Worm (Caenorhabditis elegans): ENCODE measurements around the gene F07G11.2.

Gene F07G11.2

ce11 chrV:7313233-7313632 is 8.6 kb downstream of the F07G11.2 start, which contains the start of gene srx-6:
srx-6 (minus strand) TSS chrV:7313333.
- TF ChIP-seq pqm-1 (tag; optimal IDR thresholded peaks at IDR 0.05) (no peak), ztf-11 (tag; optimal IDR thresholded peaks at IDR 0.05) (no peak), jun-1 (tag; optimal IDR thresholded peaks at IDR 0.05) (no peak), nhr-67 (tag; optimal IDR thresholded peaks at IDR 0.05) (no peak), lin-15B (tag; optimal IDR thresholded peaks at IDR 0.05) (no peak), fkh-2 (tag; optimal IDR thresholded peaks at IDR 0.05) (no peak), mml-1 (tag; optimal IDR thresholded peaks at IDR 0.05) (no peak), ama-1 (optimal IDR thresholded peaks at IDR 0.05) (no peak), snpc-4 (tag; optimal IDR thresholded peaks at IDR 0.05) (no peak), eor-1 (tag; optimal IDR thresholded peaks at IDR 0.05) (no peak), nhr-23 (tag; optimal IDR thresholded peaks at IDR 0.05) (no peak), hmg-11 (tag; optimal IDR thresholded peaks at IDR 0.05) (no peak), ztf-4 (tag; optimal IDR thresholded peaks at IDR 0.05) (no peak), nhr-25 (tag; optimal IDR thresholded peaks at IDR 0.05) (no peak), zag-1 (tag; optimal IDR thresholded peaks at IDR 0.05) (no peak), ceh-9 (tag; optimal IDR thresholded peaks at IDR 0.05) (no peak), lsy-12 (tag; optimal IDR thresholded peaks at IDR 0.05) (no peak), nhr-43 (tag; optimal IDR thresholded peaks at IDR 0.05; ENCODE audit: poor library complexity, severe bottlenecking) (no peak)

ce11 chrV:7320909-7321308 is 16.3 kb downstream of the F07G11.2 start, which contains the start of gene lmd-4:
lmd-4 (minus strand) TSS chrV:7321009.
- TF ChIP-seq ztf-4 (tag; optimal IDR thresholded peaks at IDR 0.05), result no peak
- TF ChIP-seq ceh-82 (tag; optimal IDR thresholded peaks at IDR 0.05), result no peak
- TF ChIP-seq daf-12 (tag; optimal IDR thresholded peaks at IDR 0.05), result no peak
- TF ChIP-seq elt-2 (tag; optimal IDR thresholded peaks at IDR 0.05), result no peak
- TF ChIP-seq lin-15B (tag; optimal IDR thresholded peaks at IDR 0.05), result no peak
- TF ChIP-seq ceh-9 (tag; optimal IDR thresholded peaks at IDR 0.05), result no peak
- no peak for TF ChIP-seq mdl-1 (tag; optimal IDR thresholded peaks at IDR 0.05)
- no peak for TF ChIP-seq aly-2 (tag; optimal IDR thresholded peaks at IDR 0.05)
- no peak for TF ChIP-seq nhr-12 (tag; optimal IDR thresholded peaks at IDR 0.05)
- TF ChIP-seq pha-4 (tag; optimal IDR thresholded peaks at IDR 0.05), result no peak
- TF ChIP-seq nhr-11 (tag; optimal IDR thresholded peaks at IDR 0.05), result no peak
- TF ChIP-seq nhr-76 (tag; optimal IDR thresholded peaks at IDR 0.05), result no peak

- TF ChIP-seq egl-5 (tag; optimal IDR thresholded peaks at IDR 0.05) (no peak), tbx-2 (tag; optimal IDR thresholded peaks at IDR 0.05) (no peak), hmg-11 (tag; optimal IDR thresholded peaks at IDR 0.05) (no peak), nhr-11 (tag; optimal IDR thresholded peaks at IDR 0.05) (no peak), lin-15B (tag; optimal IDR thresholded peaks at IDR 0.05) (no peak), unc-62 (GFP tag; optimal IDR thresholded peaks at IDR 0.05) (no peak), nhr-12 (tag; optimal IDR thresholded peaks at IDR 0.05) (no peak), aly-2 (tag; optimal IDR thresholded peaks at IDR 0.05) (no peak), snpc-4 (tag; optimal IDR thresholded peaks at IDR 0.05) (no peak), pha-4 (tag; optimal IDR thresholded peaks at IDR 0.05) (no peak), nhr-237 (tag; optimal IDR thresholded peaks at IDR 0.05) (no peak), ceh-16 (tag; optimal IDR thresholded peaks at IDR 0.05) (no peak), nhr-76 (tag; optimal IDR thresholded peaks at IDR 0.05) (no peak), elt-3 (tag; optimal IDR thresholded peaks at IDR 0.05) (no peak), skn-1 (tag; optimal IDR thresholded peaks at IDR 0.05) (no peak)
Measured at ce11 chrV:7321915-7322314, 17.3 kb downstream of the F07G11.2 start, which contains the start of gene F10G2.10. F10G2.10 (plus strand) TSS chrV:7322215.

ce11 chrV:7325285-7325684 is 20.7 kb downstream of the F07G11.2 start, which contains the start of gene srx-92:
srx-92 (minus strand) TSS chrV:7325385.
- TF ChIP-seq ama-1 (optimal IDR thresholded peaks at IDR 0.05) (no peak), elt-3 (tag; optimal IDR thresholded peaks at IDR 0.05) (no peak), nhr-77 (tag; optimal IDR thresholded peaks at IDR 0.05) (no peak), elt-1 (tag; optimal IDR thresholded peaks at IDR 0.05) (no peak), fkh-2 (tag; optimal IDR thresholded peaks at IDR 0.05) (no peak), lsy-12 (tag; optimal IDR thresholded peaks at IDR 0.05) (no peak), sea-2 (GFP tag; optimal IDR thresholded peaks at IDR 0.05) (no peak), fos-1 (tag; optimal IDR thresholded peaks at IDR 0.05) (no peak), nhr-76 (tag; optimal IDR thresholded peaks at IDR 0.05) (no peak), nhr-23 (tag; optimal IDR thresholded peaks at IDR 0.05) (no peak), ceh-82 (tag; optimal IDR thresholded peaks at IDR 0.05) (no peak), elt-2 (tag; optimal IDR thresholded peaks at IDR 0.05) (no peak), nhr-11 (tag; optimal IDR thresholded peaks at IDR 0.05) (no peak)
